Fruit fly (Drosophila melanogaster) whole organism, embryonic: ENCODE measurements around the gene glu.
A peak's percentile ranks its signal among the peaks of the same experiment; 100 is the strongest.

Experiments used
- CG1024 ChIP-seq: fragments of 200-800 bp; sonication (Bioruptor generic); IDR thresholded peaks from 2 replicates; pipeline ENCODE4 v1.3.6; 2022; ENCODE audit warnings: missing biosample characterization, missing genetic modification characterization
- CG10565 ChIP-seq: fragments of 200-800 bp; sonication (Bioruptor generic); optimal IDR thresholded peaks from 3 replicates; lab custom pipeline; 2016; ENCODE audit warnings: missing biosample characterization, mild to moderate bottlenecking, missing genetic modification characterization
- CG11093 ChIP-seq: fragments of 200-800 bp; sonication (Bioruptor generic); IDR thresholded peaks from 3 replicates; pipeline ENCODE4 v1.3.6; 2022; ENCODE audit warnings: missing biosample characterization, missing genetic modification characterization
- CG12104 ChIP-seq: fragments of 200-800 bp; sonication (Bioruptor generic); optimal IDR thresholded peaks from 3 replicates; lab custom pipeline; 2016; ENCODE audit warnings: missing biosample characterization, missing genetic modification characterization
- CG12219 ChIP-seq: fragments of 200-800 bp; sonication (Bioruptor generic); optimal IDR thresholded peaks from 3 replicates; lab custom pipeline; 2018; ENCODE audit warnings: missing biosample characterization, mild to moderate bottlenecking, missing genetic modification characterization
- CG13123 ChIP-seq: fragments of 200-800 bp; sonication (Bioruptor generic); optimal IDR thresholded peaks from 2 replicates; lab custom pipeline; 2016; ENCODE audit warnings: missing biosample characterization, missing genetic modification characterization
- CG14014 ChIP-seq: fragments of 200-800 bp; sonication (Bioruptor generic); IDR thresholded peaks from 2 replicates; pipeline ENCODE4 v1.3.6; 2022; ENCODE audit warnings: missing biosample characterization, missing genetic modification characterization
- CG15269 ChIP-seq: fragments of 200-800 bp; sonication (Bioruptor generic); optimal IDR thresholded peaks from 2 replicates; lab custom pipeline; 2018; ENCODE audit warnings: missing biosample characterization, mild to moderate bottlenecking, missing genetic modification characterization, moderate library complexity
- CG16813 ChIP-seq: fragments of 200-800 bp; sonication (Bioruptor generic); IDR thresholded peaks from 3 replicates; pipeline ENCODE4 v1.3.6; 2022; ENCODE audit warnings: missing biosample characterization, missing genetic modification characterization; ENCODE audit not compliant: partially characterized antibody
- CG17361 ChIP-seq: fragments of 200-800 bp; sonication (Bioruptor generic); IDR thresholded peaks from 3 replicates; pipeline ENCODE4 v1.3.6; 2022; ENCODE audit warnings: missing biosample characterization, missing genetic modification characterization
- CG18011 ChIP-seq: fragments of 200-800 bp; sonication (Bioruptor generic); optimal IDR thresholded peaks from 2 replicates; lab custom pipeline; 2017; ENCODE audit warnings: missing biosample characterization, missing genetic modification characterization, mild to moderate bottlenecking, moderate library complexity, missing genotype
- CG2120 ChIP-seq: fragments of 200-800 bp; sonication (Bioruptor generic); optimal IDR thresholded peaks from 3 replicates; lab custom pipeline; 2016; ENCODE audit warnings: missing biosample characterization, missing genetic modification characterization
- CG2712 ChIP-seq: fragments of 200-800 bp; optimal IDR thresholded peaks from 3 replicates; lab custom pipeline; 2019; ENCODE audit warnings: missing biosample characterization, mild to moderate bottlenecking, missing genetic modification characterization, moderate library complexity
- CG31224 ChIP-seq: fragments of 200-800 bp; sonication (Bioruptor generic); IDR thresholded peaks from 2 replicates; pipeline ENCODE4 v1.3.6; 2022; ENCODE audit warnings: missing biosample characterization, missing genetic modification characterization
- CG4617 ChIP-seq: fragments of 200-800 bp; sonication (Bioruptor generic); optimal IDR thresholded peaks from 3 replicates; lab custom pipeline; 2016; ENCODE audit warnings: missing biosample characterization, missing genetic modification characterization, borderline replicate concordance
- CG7556 ChIP-seq: fragments of 200-800 bp; sonication (Bioruptor generic); optimal IDR thresholded peaks from 2 replicates; lab custom pipeline; 2017; ENCODE audit warnings: missing biosample characterization, mild to moderate bottlenecking, missing genetic modification characterization
- CG8478 ChIP-seq: fragments of >200 bp; optimal IDR thresholded peaks from 2 replicates; lab custom pipeline; 2018
- Dip3 ChIP-seq: fragments of 200-800 bp; sonication (Bioruptor generic); optimal IDR thresholded peaks from 3 replicates; lab custom pipeline; 2016; ENCODE audit warnings: missing biosample characterization, missing genetic modification characterization
- Doc2 ChIP-seq: fragments of 200-800 bp; sonication (Bioruptor generic); IDR thresholded peaks from 2 replicates; pipeline ENCODE4 v1.3.6; 2022; ENCODE audit warnings: missing biosample characterization, missing genetic modification characterization
- Ets65A ChIP-seq: fragments of 200-800 bp; sonication (Bioruptor generic); peaks from one replicate; lab custom pipeline; 2016; ENCODE audit warnings: missing biosample characterization, missing genetic modification characterization
- HHEX ChIP-seq: fragments of 200-800 bp; sonication (Bioruptor generic); optimal IDR thresholded peaks from 3 replicates; lab custom pipeline; 2017; ENCODE audit warnings: missing biosample characterization, mild to moderate bottlenecking, missing genetic modification characterization, missing genetic modification reagents
- Lpt ChIP-seq: fragments of >200 bp; optimal IDR thresholded peaks from 2 replicates; lab custom pipeline; 2018; ENCODE audit warnings: missing biosample characterization, missing genetic modification characterization
- Meics ChIP-seq: fragments of 200-800 bp; sonication (Bioruptor generic); optimal IDR thresholded peaks from 2 replicates; lab custom pipeline; 2017; ENCODE audit warnings: missing biosample characterization, mild to moderate bottlenecking, missing genetic modification characterization
- Mes4 ChIP-seq: fragments of 200-800 bp; sonication (Bioruptor generic); optimal IDR thresholded peaks from 2 replicates; lab custom pipeline; 2016; ENCODE audit warnings: missing biosample characterization, missing genetic modification characterization
- NFAT ChIP-seq: fragments of 200-800 bp; sonication (Bioruptor generic); IDR thresholded peaks from 2 replicates; pipeline ENCODE4 v1.3.6; 2022; ENCODE audit warnings: missing biosample characterization, missing genetic modification characterization
- Nf-YA ChIP-seq: fragments of 200-800 bp; sonication (Bioruptor generic); IDR thresholded peaks from 2 replicates; pipeline ENCODE4 v1.3.6; 2022; ENCODE audit warnings: missing biosample characterization, missing genetic modification characterization
- TFAM ChIP-seq: fragments of 200-800 bp; sonication (Bioruptor generic); optimal IDR thresholded peaks from 2 replicates; lab custom pipeline; 2017; ENCODE audit warnings: missing biosample characterization, missing genetic modification characterization, inconsistent platforms
- Usf ChIP-seq: fragments of 200-800 bp; sonication (Bioruptor generic); optimal IDR thresholded peaks from 2 replicates; lab custom pipeline; 2017; ENCODE audit warnings: missing genotype, missing biosample characterization, missing genetic modification characterization
- amos ChIP-seq: fragments of 200-800 bp; sonication (Bioruptor generic); IDR thresholded peaks from 2 replicates; pipeline ENCODE4 v1.3.6; 2022; ENCODE audit warnings: missing biosample characterization, missing genetic modification characterization; ENCODE audit not compliant: partially characterized antibody
- ci ChIP-seq: fragments of 200-800 bp; sonication (Bioruptor generic); IDR thresholded peaks from 3 replicates; pipeline ENCODE4 v1.3.6; 2022; ENCODE audit warnings: missing biosample characterization, missing genetic modification characterization
- dm ChIP-seq: fragments of 200-800 bp; sonication (Bioruptor generic); optimal IDR thresholded peaks from 3 replicates; lab custom pipeline; 2016; ENCODE audit warnings: missing biosample characterization, missing genetic modification characterization
- en ChIP-seq: fragments of 200-800 bp; sonication (Bioruptor generic); optimal IDR thresholded peaks from 2 replicates; lab custom pipeline; 2016; ENCODE audit warnings: missing biosample characterization, missing genetic modification characterization
- fd102C ChIP-seq: fragments of 200-800 bp; sonication (Bioruptor generic); optimal IDR thresholded peaks from 2 replicates; lab custom pipeline; 2018; ENCODE audit warnings: missing biosample characterization, mild to moderate bottlenecking, missing genetic modification characterization, moderate library complexity
- fd96Cb ChIP-seq: fragments of 200-800 bp; sonication (Bioruptor generic); optimal IDR thresholded peaks from 2 replicates; lab custom pipeline; 2018; ENCODE audit warnings: missing biosample characterization, mild to moderate bottlenecking, missing genetic modification characterization, moderate library complexity
- gce ChIP-seq: fragments of 200-800 bp; sonication (Bioruptor generic); IDR thresholded peaks from 3 replicates; pipeline ENCODE4 v1.3.6; 2022; ENCODE audit warnings: missing biosample characterization, missing genetic modification characterization
- grau ChIP-seq: fragments of 200-800 bp; optimal IDR thresholded peaks from 3 replicates; lab custom pipeline; 2019; ENCODE audit warnings: missing biosample characterization, mild to moderate bottlenecking, missing genetic modification characterization, moderate library complexity
- gro ChIP-seq: fragments of 200-800 bp; sonication (Bioruptor generic); optimal IDR thresholded peaks from 2 replicates; lab custom pipeline; 2016; ENCODE audit warnings: missing biosample characterization, missing genetic modification characterization
- jigr1 ChIP-seq: fragments of 200-800 bp; sonication (Bioruptor generic); IDR thresholded peaks from 3 replicates; pipeline ENCODE4 v1.3.6; 2022; ENCODE audit warnings: missing biosample characterization, missing genetic modification characterization
- jing ChIP-seq: fragments of 200-800 bp; sonication (Bioruptor generic); optimal IDR thresholded peaks from 2 replicates; lab custom pipeline; 2018; ENCODE audit warnings: missing biosample characterization, mild to moderate bottlenecking, missing genetic modification characterization
- kay ChIP-seq: fragments of 200-800 bp; sonication (Bioruptor generic); optimal IDR thresholded peaks from 2 replicates; lab custom pipeline; 2016; ENCODE audit warnings: missing biosample characterization, missing genetic modification characterization
- lab ChIP-seq: fragments of 200-800 bp; sonication (Bioruptor generic); optimal IDR thresholded peaks from 3 replicates; lab custom pipeline; 2017; ENCODE audit warnings: missing biosample characterization, missing genetic modification characterization, mild to moderate bottlenecking, moderate library complexity, missing genetic modification reagents
- nom ChIP-seq: fragments of 200-800 bp; sonication (Bioruptor generic); optimal IDR thresholded peaks from 2 replicates; lab custom pipeline; 2017; ENCODE audit warnings: missing biosample characterization, missing genetic modification characterization, mild to moderate bottlenecking, moderate library complexity, missing genetic modification reagents
- pan ChIP-seq, 4 experiments: fragments of >200 bp in 3 of 4; fragments of 200-800 bp in 1 of 4; sonication (Bioruptor generic) in 1 of 4; optimal IDR thresholded peaks in 3 of 4; IDR thresholded peaks in 1 of 4; 2 replicates each; pipeline versions ENCODE4 v1.3.6 to Lab custom; 2017 to 2022; ENCODE audit warnings: missing biosample characterization in 2 of 4, missing genetic modification characterization in 2 of 4, mixed read lengths in 1 of 4
- pnt ChIP-seq: fragments of 200-800 bp; sonication (Bioruptor generic); optimal IDR thresholded peaks from 3 replicates; lab custom pipeline; 2016; ENCODE audit warnings: missing biosample characterization, missing genetic modification characterization
- seq ChIP-seq: fragments of 200-800 bp; sonication (Bioruptor generic); IDR thresholded peaks from 2 replicates; pipeline ENCODE4 v1.3.6; 2022; ENCODE audit warnings: missing biosample characterization, missing genetic modification characterization
- so ChIP-seq: fragments of 200-800 bp; sonication (Bioruptor generic); IDR thresholded peaks from 3 replicates; pipeline ENCODE4 v1.3.6; 2022; ENCODE audit warnings: missing biosample characterization, missing genetic modification characterization
- tap ChIP-seq: fragments of 200-800 bp; optimal IDR thresholded peaks from 3 replicates; lab custom pipeline; 2019; ENCODE audit warnings: missing biosample characterization, mild to moderate bottlenecking, missing genetic modification characterization, moderate library complexity
- usp ChIP-seq: fragments of >200 bp; optimal IDR thresholded peaks from 2 replicates; lab custom pipeline; 2017; ENCODE audit warnings: missing biosample characterization, missing genetic modification characterization
- zen2 ChIP-seq: fragments of 200-800 bp; sonication (Bioruptor generic); IDR thresholded peaks from 3 replicates; pipeline ENCODE4 v1.3.6; 2022; ENCODE audit warnings: missing biosample characterization, missing genetic modification characterization; ENCODE audit not compliant: partially characterized antibody

The glu gene

DNA sequence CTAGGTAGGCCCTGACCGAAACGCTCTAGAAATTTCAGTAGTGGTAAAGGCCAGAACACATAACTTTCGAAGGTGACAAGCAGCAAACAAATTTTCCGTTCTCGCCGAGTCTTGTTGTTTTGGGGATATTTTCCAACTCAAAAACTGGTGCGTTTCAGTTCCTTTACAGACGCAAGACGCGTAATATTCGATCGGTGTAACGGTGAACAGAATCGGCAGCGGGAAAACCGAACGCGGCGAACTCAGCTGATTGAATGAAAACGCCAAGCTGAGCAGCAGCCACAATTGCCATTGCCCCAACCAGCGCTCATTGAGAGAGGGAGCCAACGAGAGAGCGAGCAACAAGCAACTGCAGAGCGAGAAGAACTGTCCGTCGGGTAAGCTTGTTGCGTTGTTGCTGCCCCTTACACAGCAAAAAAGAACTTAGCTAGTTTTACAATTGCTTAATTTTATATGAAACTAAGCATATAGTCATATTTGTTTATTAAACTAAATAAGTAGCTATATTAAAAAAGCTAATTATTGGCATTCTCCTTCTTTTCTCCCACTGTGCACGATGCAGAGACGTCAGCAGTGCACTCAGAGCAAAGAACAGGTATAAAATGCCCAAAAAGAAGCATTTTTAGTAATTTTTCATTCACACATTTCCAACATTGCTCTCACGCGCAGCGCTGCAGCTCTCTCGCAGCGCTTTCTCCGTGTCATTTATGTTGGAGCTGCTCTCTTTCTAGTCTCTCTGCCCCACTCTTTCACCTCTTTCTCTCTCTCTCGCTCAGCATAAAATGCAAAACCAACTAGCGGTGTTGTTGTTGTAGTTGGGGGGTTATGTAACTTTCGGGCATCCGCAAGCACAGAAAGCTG is 22.1 kb downstream of the glu start, which contains the start of the genes Cyt-c-d and CG31808 (continued):
- TF ChIP-seq Doc2 (GFP tag; lab: Robert Waterston, UW) (peak; percentile 83), jigr1 (GFP tag; lab: Robert Waterston, UW) (peak; percentile 96), usp (GFP tag; lab: Kevin White, UChicago) (no peak), fd96Cb (tag; lab: Kevin White, UChicago) (peak; percentile 98), grau (tag; lab: Kevin White, UChicago) (peak; percentile 96), CG1024 (GFP tag; lab: Robert Waterston, UW) (peak; percentile 94), CG10565 (GFP tag; lab: Kevin White, UChicago) (peak; percentile 90), CG14014 (GFP tag; lab: Robert Waterston, UW) (peak; percentile 96), Usf (GFP tag; lab: Kevin White, UChicago) (peak; percentile 75), CG2120 (GFP tag; lab: Kevin White, UChicago) (peak; percentile 97), seq (GFP tag; lab: Robert Waterston, UW) (peak; percentile 98), CG15269 (tag; lab: Kevin White, UChicago) (peak; percentile 98), Mes4 (peak; percentile 94), Ets65A (GFP tag; lab: Kevin White, UChicago) (peak; percentile 98), CG11093 (peak; percentile 97), CG13123 (GFP tag; lab: Kevin White, UChicago) (peak; percentile 93), CG31224 (GFP tag; lab: Robert Waterston, UW) (peak; percentile 86), CG18011 (GFP tag; lab: Kevin White, UChicago) (peak; percentile 87), CG8478 (lab: Kevin White, UChicago) (no peak), dm (GFP tag; lab: Kevin White, UChicago) (peak; percentile 86), jing (GFP tag; lab: Kevin White, UChicago) (peak; percentile 94), pnt (GFP tag; lab: Kevin White, UChicago) (peak; percentile 92), Lpt (GFP tag; lab: Kevin White, UChicago) (no peak), en (GFP tag; lab: Kevin White, UChicago) (peak; percentile 85), kay (GFP tag; lab: Kevin White, UChicago) (peak; percentile 89), zen2 (GFP tag; lab: Robert Waterston, UW) (no peak; the same call in 2 of the 3 replicates), fd102C (GFP tag; lab: Kevin White, UChicago) (peak; percentile 65), ci (GFP tag; lab: Robert Waterston, UW) (peak; percentile 99), lab (peak; percentile 98), Nf-YA (GFP tag; lab: Robert Waterston, UW) (peak; percentile 97), Dip3 (GFP tag; lab: Kevin White, UChicago) (peak; percentile 87), CG12219 (GFP tag; lab: Kevin White, UChicago) (peak; percentile 97), TFAM (peak; percentile 83), CG17361 (GFP tag; lab: Robert Waterston, UW) (peak; percentile 96), Meics (peak; percentile 95), CG16813 (GFP tag; lab: Robert Waterston, UW) (0 out of 3 replicates have a peak, but pooled peaks have one; percentile 31), gro (GFP tag; lab: Kevin White, UChicago) (peak; percentile 82), CG12104 (GFP tag; lab: Kevin White, UChicago) (peak; percentile 95), gce (GFP tag; lab: Robert Waterston, UW) (peak; percentile 97), nom (GFP tag; lab: Kevin White, UChicago) (peak; percentile 89), HHEX (GFP tag; lab: Kevin White, UChicago) (peak; percentile 94), NFAT (GFP tag; lab: Robert Waterston, UW) (peak; percentile 85), CG7556 (GFP tag; lab: Kevin White, UChicago) (peak; percentile 99), amos (GFP tag; lab: Robert Waterston, UW) (no peak; the same call in 1 of the 2 replicates), pan (optimal IDR thresholded peaks at IDR 0.05; lab: Kevin White, UChicago) (no peak), pan (GFP tag; optimal IDR thresholded peaks at IDR 0.05 in 1 of 2, IDR thresholded peaks at IDR 0.05 in 1 of 2) (peak in 1 of 2 experiments; percentile 97), so (GFP tag; lab: Robert Waterston, UW) (peak; percentile 97), tap (peak; percentile 97), CG4617 (GFP tag; lab: Kevin White, UChicago) (peak; percentile 92), CG2712 (peak; percentile 98)
